Worm (Caenorhabditis elegans) whole organism, late embryonic: Measurements from ENCODE around the gene K07E3.1.

Experiments
- ceh-14 ChIP-seq: sonication (generic microtip); optimal IDR thresholded peaks from 2 replicates; lab custom pipeline; 2016; ENCODE audit warnings: missing genotype, missing genetic modification characterization, missing compliant biosample characterization
- pqm-1 ChIP-seq: sonication (generic microtip); optimal IDR thresholded peaks from 2 replicates; lab custom pipeline; 2016; ENCODE audit warnings: missing genetic modification characterization, missing compliant biosample characterization
- ztf-16 ChIP-seq: sonication (generic microtip); optimal IDR thresholded peaks from 2 replicates; lab custom pipeline; 2017; ENCODE audit warnings: missing genetic modification characterization, missing compliant biosample characterization

DNA sequence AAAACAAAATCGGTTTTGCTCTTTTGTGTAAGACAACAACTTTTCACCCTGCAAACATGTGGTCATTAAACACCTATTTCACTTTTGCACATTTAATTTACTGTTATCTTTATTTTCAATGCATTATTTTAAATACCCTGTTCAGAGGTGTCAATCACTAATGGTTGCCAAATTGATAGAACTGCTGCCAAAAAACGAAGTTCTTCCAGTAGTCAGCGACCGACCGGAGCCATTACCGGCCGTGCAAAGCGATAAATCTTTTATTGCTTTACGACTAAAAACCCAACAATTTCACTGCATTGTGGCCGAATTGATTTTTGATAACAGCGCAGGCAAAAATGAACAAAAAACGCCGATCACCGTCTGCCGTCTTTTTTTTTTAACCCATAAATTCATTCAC is 35.7 kb upstream of the K07E3.1 start:
- TF ChIP-seq pqm-1 (no peak), ceh-14 (no peak), ztf-16 (tag; lab: Kevin White, UChicago) (no peak)
